Worm (Caenorhabditis elegans) whole organism, midembryonic: ENCODE measurements around the gene B0303.7.

Experiments
- T22C8.4 ChIP-seq: fragments of 200-800 bp; sonication (Bioruptor generic); IDR thresholded peaks from 2 replicates; pipeline ENCODE4 v1.3.6; 2022; ENCODE audit warnings: missing genetic modification characterization, missing compliant biosample characterization
- cog-1 ChIP-seq: sonication (generic microtip); optimal IDR thresholded peaks from 2 replicates; lab custom pipeline; 2016; ENCODE audit warnings: missing genetic modification characterization, missing compliant biosample characterization
- flt-1 ChIP-seq: fragments of 200-800 bp; sonication (Bioruptor generic); IDR thresholded peaks from 2 replicates; pipeline ENCODE4 v1.3.6; 2022; ENCODE audit warnings: missing genetic modification characterization, missing compliant biosample characterization
- klf-2 ChIP-seq: fragments of 200-800 bp; sonication (Bioruptor generic); conservative IDR thresholded peaks from 2 replicates; pipeline ENCODE4 v1.3.6; 2022; ENCODE audit warnings: missing genetic modification reagents, missing genetic modification characterization, missing compliant biosample characterization
- med-1 ChIP-seq: sonication (generic microtip); optimal IDR thresholded peaks from 2 replicates; lab custom pipeline; 2017; ENCODE audit warnings: missing genetic modification characterization, mild to moderate bottlenecking, missing compliant biosample characterization, antibody characterized with exemption, missing genetic modification reagents; ENCODE audit not compliant: insufficient read depth
- ref-1 ChIP-seq: fragments of 200-800 bp; sonication (Bioruptor generic); conservative IDR thresholded peaks from 2 replicates; pipeline ENCODE4 v1.3.6; 2022; ENCODE audit warnings: missing genetic modification reagents, missing genetic modification characterization, missing compliant biosample characterization
- tab-1 ChIP-seq: fragments of 200-800 bp; sonication (Bioruptor generic); IDR thresholded peaks from 2 replicates; pipeline ENCODE4 v1.3.6; 2022; ENCODE audit warnings: missing genetic modification characterization, missing compliant biosample characterization
- ztf-23 ChIP-seq: fragments of 200-800 bp; sonication (Bioruptor generic); IDR thresholded peaks from 2 replicates; pipeline ENCODE4 v1.3.6; 2022; ENCODE audit warnings: missing genetic modification reagents, missing genetic modification characterization, missing compliant biosample characterization
- ztf-29 ChIP-seq: fragments of 200-800 bp; sonication (Bioruptor generic); IDR thresholded peaks from 2 replicates; pipeline ENCODE4 v1.3.6; 2022; ENCODE audit warnings: missing genetic modification reagents, missing genetic modification characterization, missing compliant biosample characterization

- no peak for TF ChIP-seq T22C8.4 (GFP tag; lab: Robert Waterston, UW)
- TF ChIP-seq ztf-29 (GFP tag; lab: Robert Waterston, UW) = no peak
- TF ChIP-seq tab-1 (GFP tag; lab: Robert Waterston, UW) = no peak
- no peak for TF ChIP-seq cog-1 (tag; lab: Kevin White, UChicago)
- no peak for TF ChIP-seq ztf-23 (GFP tag; lab: Robert Waterston, UW)
- TF ChIP-seq flt-1 = no peak
- no peak for TF ChIP-seq klf-2 (GFP tag; lab: Robert Waterston, UW)
- TF ChIP-seq ref-1 (GFP tag; lab: Robert Waterston, UW) = no peak
- no peak for TF ChIP-seq med-1 (GFP tag; lab: Kevin White, UChicago)
These were observed 46.4 kb downstream of the B0303.7 start for ce11 chrIII:8739786-8740185.
